Fruit fly (Drosophila melanogaster): ENCODE data around the gene CG34325.

DNA sequence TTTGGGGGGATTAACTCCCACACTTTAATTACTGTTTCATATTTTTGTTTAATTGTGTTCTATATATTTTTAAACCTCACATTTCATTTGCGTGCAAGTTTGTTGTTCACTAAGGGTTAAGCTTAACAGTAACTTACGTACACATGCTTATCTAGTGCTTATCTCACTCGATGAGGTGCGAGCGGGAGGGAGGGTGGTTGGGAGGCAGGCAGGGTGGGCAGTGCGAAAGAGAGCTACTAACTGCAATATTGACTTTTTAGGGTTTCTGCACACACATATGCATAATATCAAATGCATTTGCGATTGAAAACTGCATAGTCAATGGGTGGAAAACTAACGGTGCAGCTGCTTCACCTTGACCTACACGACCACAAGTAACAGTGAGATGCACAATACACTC, 26.7 kb downstream of the CG34325 start:
- TF ChIP-seq gl (tag; optimal IDR thresholded peaks at IDR 0.05) (no peak), CG13204 (GFP tag; optimal IDR thresholded peaks at IDR 0.05) (no peak), EcR (GFP tag; optimal IDR thresholded peaks at IDR 0.05) (no peak), CG34367 (tag; optimal IDR thresholded peaks at IDR 0.05) (no peak), CG32121 (GFP tag; IDR thresholded peaks at IDR 0.05) (no peak), CG10348 (GFP tag; IDR thresholded peaks at IDR 0.05) (no peak), CG8301 (tag; optimal IDR thresholded peaks at IDR 0.05) (no peak), Ets98B (GFP tag; IDR thresholded peaks at IDR 0.05) (no peak), rn (GFP tag; IDR thresholded peaks at IDR 0.05) (no peak), CG12605 (GFP tag; IDR thresholded peaks at IDR 0.05) (no peak), CG17806 (tag; optimal IDR thresholded peaks at IDR 0.05) (no peak), D1 (tag; optimal IDR thresholded peaks at IDR 0.05) (no peak)
